Worm (Caenorhabditis elegans) whole organism, L4 larva: ENCODE measurements around the gene fut-3.

Experiments used
- D1046.2 ChIP-seq: fragments of 200-800 bp; sonication (Bioruptor generic); IDR thresholded peaks from 2 replicates; pipeline ENCODE4 v1.3.6; 2022; ENCODE audit warnings: missing genetic modification characterization, missing compliant biosample characterization
- Y105C5A.15 ChIP-seq: fragments of 200-800 bp; sonication (Bioruptor generic); IDR thresholded peaks from 2 replicates; pipeline ENCODE4 v1.3.6; 2022; ENCODE audit warnings: missing genetic modification characterization, missing compliant biosample characterization
- aha-1 ChIP-seq: fragments of 150-350 bp; peaks from one replicate; lab custom pipeline; 2014; ENCODE audit warnings: missing biosample characterization, missing genetic modification characterization
- aly-2 ChIP-seq: sonication (generic microtip); optimal IDR thresholded peaks from 2 replicates; lab custom pipeline; 2018; ENCODE audit warnings: missing biosample characterization, missing genetic modification characterization
- arid-1 ChIP-seq: fragments of 200-800 bp; sonication (Bioruptor generic); conservative IDR thresholded peaks from 2 replicates; pipeline ENCODE4 v1.3.6; 2022; ENCODE audit warnings: missing genetic modification reagents, missing genetic modification characterization, missing compliant biosample characterization
- ceh-32 ChIP-seq: sonication (generic microtip); optimal IDR thresholded peaks from 2 replicates; lab custom pipeline; 2016; ENCODE audit warnings: mild to moderate bottlenecking, missing genetic modification characterization, missing compliant biosample characterization; ENCODE audit not compliant: poor library complexity
- ceh-44 ChIP-seq: fragments of 200-800 bp; sonication (Bioruptor generic); IDR thresholded peaks from 2 replicates; pipeline ENCODE4 v1.3.6; 2022; ENCODE audit warnings: missing genetic modification reagents, missing genetic modification characterization, missing compliant biosample characterization
- ceh-62 ChIP-seq: sonication (generic microtip); optimal IDR thresholded peaks from 2 replicates; lab custom pipeline; 2017; ENCODE audit warnings: missing biosample characterization, missing genetic modification characterization
- daf-12 ChIP-seq: fragments of 150-350 bp; optimal IDR thresholded peaks from 2 replicates; lab custom pipeline; 2014; ENCODE audit warnings: missing biosample characterization, missing genetic modification reagents, missing genetic modification characterization
- daf-19 ChIP-seq: fragments of 200-800 bp; sonication (Bioruptor generic); conservative IDR thresholded peaks from 2 replicates; pipeline ENCODE4 v1.3.6; 2022; ENCODE audit warnings: missing genetic modification characterization, missing compliant biosample characterization
- dmd-6 ChIP-seq: fragments of 200-800 bp; sonication (Bioruptor generic); IDR thresholded peaks from 2 replicates; pipeline ENCODE4 v1.3.6; 2022; ENCODE audit warnings: missing genetic modification reagents, missing genetic modification characterization, missing compliant biosample characterization
- dmd-9 ChIP-seq: fragments of 200-800 bp; sonication (Bioruptor generic); IDR thresholded peaks from 2 replicates; pipeline ENCODE4 v1.3.6; 2022; ENCODE audit warnings: missing genetic modification reagents, missing genetic modification characterization, missing compliant biosample characterization
- dve-1 ChIP-seq: sonication (generic microtip); optimal IDR thresholded peaks from 2 replicates; lab custom pipeline; 2017; ENCODE audit warnings: antibody characterized with exemption, mild to moderate bottlenecking, missing genetic modification characterization, missing compliant biosample characterization; ENCODE audit not compliant: insufficient read depth
- egl-27 ChIP-seq: sonication (generic microtip); optimal IDR thresholded peaks from 3 replicates; lab custom pipeline; 2017; ENCODE audit warnings: missing biosample characterization, missing genetic modification reagents, missing genetic modification characterization
- hif-1 ChIP-seq, 2 experiments: sonication (generic microtip); optimal IDR thresholded peaks; 2 replicates each; lab custom pipeline; 2016 to 2017; ENCODE audit warnings: missing compliant biosample characterization in 2 of 2, missing genetic modification characterization in 2 of 2, missing genetic modification reagents in 2 of 2, missing genotype in 2 of 2, mild to moderate bottlenecking in 1 of 2
- hlh-11 ChIP-seq: fragments of 200-800 bp; sonication (Bioruptor generic); optimal IDR thresholded peaks from 2 replicates; lab custom pipeline; 2018; ENCODE audit warnings: mild to moderate bottlenecking, missing genetic modification characterization, missing compliant biosample characterization
- hlh-30 ChIP-seq: sonication (generic microtip); optimal IDR thresholded peaks from 2 replicates; lab custom pipeline; 2017; ENCODE audit warnings: antibody characterized with exemption, mild to moderate bottlenecking, missing genetic modification characterization, missing compliant biosample characterization; ENCODE audit not compliant: insufficient read depth
- hmg-1.1 ChIP-seq: fragments of 200-800 bp; sonication (Bioruptor generic); IDR thresholded peaks from 2 replicates; pipeline ENCODE4 v1.3.6; 2022; ENCODE audit warnings: missing genetic modification reagents, missing genetic modification characterization, missing compliant biosample characterization
- lin-13 ChIP-seq: fragments of 150-350 bp; optimal IDR thresholded peaks from 2 replicates; lab custom pipeline; 2014; ENCODE audit warnings: missing biosample characterization, missing genetic modification reagents, missing genetic modification characterization
- lin-38 ChIP-seq: fragments of 200-800 bp; sonication (Bioruptor generic); IDR thresholded peaks from 2 replicates; pipeline ENCODE4 v1.3.6; 2022; ENCODE audit warnings: missing genetic modification reagents, missing genetic modification characterization, missing compliant biosample characterization
- lin-39 ChIP-seq: fragments of 150-350 bp; optimal IDR thresholded peaks from 2 replicates; lab custom pipeline; 2014; ENCODE audit warnings: missing biosample characterization, missing genetic modification reagents, missing genetic modification characterization
- lir-3 ChIP-seq: sonication (generic microtip); optimal IDR thresholded peaks from 2 replicates; lab custom pipeline; 2016; ENCODE audit warnings: mild to moderate bottlenecking, missing genetic modification characterization, missing compliant biosample characterization
- madf-5 ChIP-seq, 2 experiments: fragments of 200-800 bp; sonication (Bioruptor generic); IDR thresholded peaks; 2 replicates each; pipeline ENCODE4 v1.3.6; 2022; ENCODE audit warnings: missing compliant biosample characterization in 2 of 2, missing genetic modification characterization in 2 of 2
- madf-9 ChIP-seq: fragments of 200-800 bp; sonication (Bioruptor generic); conservative IDR thresholded peaks from 2 replicates; pipeline ENCODE4 v1.3.6; 2022; ENCODE audit warnings: missing genetic modification reagents, missing genetic modification characterization, missing compliant biosample characterization
- mdl-1 ChIP-seq, 2 experiments: fragments of 150-350 bp in 1 of 2; sonication (generic microtip) in 1 of 2; optimal IDR thresholded peaks; 2 replicates each; lab custom pipeline; 2014 to 2017; ENCODE audit warnings: missing biosample characterization in 2 of 2, missing genetic modification characterization in 2 of 2
- mdt-29 ChIP-seq: fragments of 200-800 bp; sonication (Bioruptor generic); IDR thresholded peaks from 2 replicates; pipeline ENCODE4 v1.3.6; 2022; ENCODE audit warnings: missing genetic modification reagents, missing genetic modification characterization, missing compliant biosample characterization
- mep-1 ChIP-seq: fragments of 150-350 bp; sonication (generic microtip); optimal IDR thresholded peaks from 3 replicates; lab custom pipeline; 2014; ENCODE audit warnings: missing biosample characterization, missing genetic modification characterization
- mes-2 ChIP-seq: sonication (generic microtip); optimal IDR thresholded peaks from 2 replicates; lab custom pipeline; 2016; ENCODE audit warnings: missing genotype, mild to moderate bottlenecking, missing genetic modification characterization, missing compliant biosample characterization; ENCODE audit not compliant: poor library complexity, severe bottlenecking
- mxl-3 ChIP-seq: fragments of 200-800 bp; sonication (Bioruptor generic); optimal IDR thresholded peaks from 2 replicates; lab custom pipeline; 2018; ENCODE audit warnings: mild to moderate bottlenecking, missing genetic modification characterization, missing compliant biosample characterization
- nhr-10 ChIP-seq: fragments of 150-350 bp; optimal IDR thresholded peaks from 2 replicates; lab custom pipeline; 2014; ENCODE audit warnings: missing biosample characterization, missing genetic modification characterization
- nhr-11 ChIP-seq: fragments of 150-350 bp; optimal IDR thresholded peaks from 2 replicates; lab custom pipeline; 2014; ENCODE audit warnings: missing biosample characterization, missing genetic modification characterization
- nhr-111 ChIP-seq: fragments of 200-800 bp; sonication (Bioruptor generic); optimal IDR thresholded peaks from 2 replicates; lab custom pipeline; 2018; ENCODE audit warnings: mild to moderate bottlenecking, missing genetic modification characterization, missing compliant biosample characterization
- nhr-28 ChIP-seq: fragments of 150-350 bp; optimal IDR thresholded peaks from 2 replicates; lab custom pipeline; 2014; ENCODE audit warnings: missing biosample characterization, missing genetic modification characterization
- nhr-41 ChIP-seq: fragments of 200-800 bp; sonication (Bioruptor generic); IDR thresholded peaks from 2 replicates; pipeline ENCODE4 v1.3.6; 2022; ENCODE audit warnings: missing genetic modification reagents, missing genetic modification characterization, missing compliant biosample characterization
- nhr-6 ChIP-seq: fragments of 150-350 bp; optimal IDR thresholded peaks from 2 replicates; lab custom pipeline; 2014; ENCODE audit warnings: missing biosample characterization, missing genetic modification characterization
- nhr-76 ChIP-seq: fragments of 150-350 bp; optimal IDR thresholded peaks from 2 replicates; lab custom pipeline; 2014; ENCODE audit warnings: missing biosample characterization, missing genetic modification characterization
- nhr-77 ChIP-seq: fragments of 150-350 bp; optimal IDR thresholded peaks from 2 replicates; lab custom pipeline; 2014; ENCODE audit warnings: missing biosample characterization, missing genetic modification characterization
- pha-4 ChIP-seq, 2 experiments: fragments of 150-350 bp in 1 of 2; fragments of 200-800 bp in 1 of 2; sonication (Bioruptor generic) in 1 of 2; IDR thresholded peaks in 1 of 2; optimal IDR thresholded peaks in 1 of 2; 2 replicates each; pipeline versions ENCODE4 v1.3.6 to Lab custom; 2014 to 2022; ENCODE audit warnings: missing genetic modification characterization in 2 of 2, missing genetic modification reagents in 2 of 2, missing biosample characterization in 1 of 2, missing compliant biosample characterization in 1 of 2
- pqm-1 ChIP-seq: sonication (generic microtip); optimal IDR thresholded peaks from 2 replicates; lab custom pipeline; 2017; ENCODE audit warnings: missing biosample characterization, missing genetic modification characterization
- rbr-2 ChIP-seq: sonication (generic microtip); optimal IDR thresholded peaks from 2 replicates; lab custom pipeline; 2016; ENCODE audit warnings: missing genotype, missing genetic modification characterization, missing compliant biosample characterization
- sdz-12 ChIP-seq: fragments of 200-800 bp; sonication (Bioruptor generic); optimal IDR thresholded peaks from 2 replicates; lab custom pipeline; 2018; ENCODE audit warnings: mild to moderate bottlenecking, missing genetic modification characterization, missing compliant biosample characterization
- set-16 ChIP-seq: fragments of 200-800 bp; sonication (Bioruptor generic); IDR thresholded peaks from 2 replicates; pipeline ENCODE4 v1.3.6; 2022; ENCODE audit warnings: missing genetic modification reagents, missing genetic modification characterization, missing compliant biosample characterization
- spr-1 ChIP-seq: sonication (generic microtip); optimal IDR thresholded peaks from 2 replicates; lab custom pipeline; 2016; ENCODE audit warnings: mild to moderate bottlenecking, missing genetic modification characterization, missing compliant biosample characterization
- tra-1 ChIP-seq: fragments of 200-800 bp; sonication (Bioruptor generic); IDR thresholded peaks from 2 replicates; pipeline ENCODE4 v1.3.6; 2022; ENCODE audit warnings: missing genetic modification reagents, missing genetic modification characterization, missing compliant biosample characterization
- unc-39 ChIP-seq: sonication (generic microtip); optimal IDR thresholded peaks from 2 replicates; lab custom pipeline; 2017; ENCODE audit warnings: missing biosample characterization, missing genetic modification characterization
- zfp-2 ChIP-seq: sonication (generic microtip); optimal IDR thresholded peaks from 2 replicates; lab custom pipeline; 2016; ENCODE audit warnings: mild to moderate bottlenecking, missing genetic modification characterization, missing compliant biosample characterization
- ztf-11 ChIP-seq: fragments of 150-350 bp; optimal IDR thresholded peaks from 2 replicates; lab custom pipeline; 2014; ENCODE audit warnings: missing biosample characterization, missing genetic modification characterization

fut-3 gene

ce11 chrII:5698869-5699268, 39.3 kb upstream of the fut-3 start, which contains the start of the genes C25H3.10 and C25H3.1:
C25H3.10 (minus strand) TSS chrII:5698969.
C25H3.1 (plus strand) TSS chrII:5699071.
- TF ChIP-seq lir-3 (tag; lab: Kevin White, UChicago): no peak
- TF ChIP-seq mdt-29 (GFP tag; lab: Robert Waterston, UW): no peak
- TF ChIP-seq nhr-28 (tag; lab: Kevin White, UChicago): peak; percentile 12
- TF ChIP-seq lin-38: no peak
- peak; percentile 19 for TF ChIP-seq hlh-30 (tag; lab: Kevin White, UChicago)
- no peak for TF ChIP-seq D1046.2 (GFP tag; lab: Robert Waterston, UW)
- TF ChIP-seq tra-1 (GFP tag; lab: Robert Waterston, UW): no peak
- no peak for TF ChIP-seq nhr-111 (GFP tag; lab: Kevin White, UChicago)
- TF ChIP-seq arid-1 (GFP tag; lab: Robert Waterston, UW): no peak

- peak; percentile 78 for TF ChIP-seq dmd-6 (GFP tag; lab: Robert Waterston, UW)
- TF ChIP-seq sdz-12 (GFP tag; lab: Kevin White, UChicago): no peak
- TF ChIP-seq lin-13 (GFP tag; lab: Kevin White, UChicago): no peak
- TF ChIP-seq daf-12 (tag; lab: Kevin White, UChicago): no peak
- TF ChIP-seq pha-4 (GFP tag; IDR thresholded peaks at IDR 0.05; lab: Robert Waterston, UW): no peak
- TF ChIP-seq pha-4 (tag; optimal IDR thresholded peaks at IDR 0.05; lab: Kevin White, UChicago): no peak
- TF ChIP-seq ceh-62 (tag; lab: Kevin White, UChicago): no peak
- TF ChIP-seq lin-39 (tag; lab: Kevin White, UChicago): no peak
- TF ChIP-seq madf-5 (GFP tag; IDR thresholded peaks at IDR 0.05; lab: Robert Waterston, UW): no peak
- TF ChIP-seq nhr-41 (GFP tag; lab: Robert Waterston, UW): no peak
- TF ChIP-seq mxl-3: peak; percentile 31
- peak; percentile 52 for TF ChIP-seq dve-1
- TF ChIP-seq nhr-6 (tag; lab: Kevin White, UChicago): peak; percentile 30
- TF ChIP-seq mep-1 (tag; lab: Kevin White, UChicago): peak; percentile 7
- TF ChIP-seq pqm-1: no peak
- TF ChIP-seq aha-1 (tag; lab: Kevin White, UChicago): peak; percentile 80
- TF ChIP-seq nhr-28 (tag; lab: Kevin White, UChicago): peak; percentile 70
- no peak for TF ChIP-seq dmd-9 (GFP tag; lab: Robert Waterston, UW)
- no peak for TF ChIP-seq aly-2 (tag; lab: Kevin White, UChicago)
- TF ChIP-seq madf-9 (GFP tag; lab: Robert Waterston, UW): no peak
- no peak for TF ChIP-seq hif-1 (tag; optimal IDR thresholded peaks at IDR 0.05; lab: Kevin White, UChicago)
- TF ChIP-seq daf-19: no peak
- TF ChIP-seq hmg-1.1 (GFP tag; lab: Robert Waterston, UW): no peak
- TF ChIP-seq hlh-30 (tag; lab: Kevin White, UChicago): peak; percentile 90
- TF ChIP-seq zfp-2 (tag; lab: Kevin White, UChicago): no peak
- no peak for TF ChIP-seq ceh-44 (GFP tag; lab: Robert Waterston, UW)
- TF ChIP-seq ztf-11 (tag; lab: Kevin White, UChicago): no peak
- TF ChIP-seq nhr-76 (tag; lab: Kevin White, UChicago): no peak
- TF ChIP-seq egl-27 (tag; lab: Kevin White, UChicago): no peak
- TF ChIP-seq ceh-32 (tag; lab: Kevin White, UChicago): no peak
- TF ChIP-seq set-16 (GFP tag; lab: Robert Waterston, UW): no peak
- TF ChIP-seq Y105C5A.15 (GFP tag; lab: Robert Waterston, UW): no peak
- peak in 1 of 2 experiments; percentile 50 for TF ChIP-seq mdl-1 (tag; optimal IDR thresholded peaks at IDR 0.05; lab: Kevin White, UChicago)
- TF ChIP-seq mes-2 (tag; lab: Kevin White, UChicago): no peak
- TF ChIP-seq spr-1: no peak
- peak; percentile 21 for TF ChIP-seq nhr-77
- no peak for TF ChIP-seq rbr-2 (tag; lab: Kevin White, UChicago)
- TF ChIP-seq hlh-11: peak; percentile 51
- TF ChIP-seq unc-39 (tag; lab: Kevin White, UChicago): no peak
- peak; percentile 47 for TF ChIP-seq nhr-11 (tag; lab: Kevin White, UChicago)
- no peak for TF ChIP-seq nhr-10 (tag; lab: Kevin White, UChicago)
- TF ChIP-seq, all 104 proteins: peak for 12
These were observed 38.7 kb upstream of the fut-3 start for ce11 chrII:5698254-5698653.
